Fruit fly (Drosophila melanogaster): ENCODE data around the gene CG14115.

The CG14115 gene

dm6 chr3L:13022854-13023560, 38.2 kb downstream of the CG14115 start, which contains the start of gene RpS12 (continued):
- TF ChIP-seq Hmr (GFP tag; optimal IDR thresholded peaks at IDR 0.05) (peak; percentile 91), CG11723 (GFP tag; optimal IDR thresholded peaks at IDR 0.05) (peak; percentile 71), CTCF (GFP tag; optimal IDR thresholded peaks at IDR 0.05) (peak; percentile 45), Trl (optimal IDR thresholded peaks at IDR 0.05) (no peak), Trl (GFP tag; optimal IDR thresholded peaks at IDR 0.05) (peak; percentile 88), Kr (GFP tag; optimal IDR thresholded peaks at IDR 0.05) (peak; percentile 34), psq (GFP tag; optimal IDR thresholded peaks at IDR 0.05) (no peak), Hsf (GFP tag; optimal IDR thresholded peaks at IDR 0.05) (peak; percentile 85), pros (GFP tag; optimal IDR thresholded peaks at IDR 0.05) (no peak), gcm (GFP tag; optimal IDR thresholded peaks at IDR 0.05) (peak; percentile 37), CG1603 (tag; optimal IDR thresholded peaks at IDR 0.05) (peak; percentile 93), CG3163 (GFP tag; optimal IDR thresholded peaks at IDR 0.05) (peak; percentile 70), CG10366 (GFP tag; IDR thresholded peaks at IDR 0.05) (peak; percentile 78), CG6689 (GFP tag; IDR thresholded peaks at IDR 0.05) (peak; percentile 36; the same call in 1 of the 2 replicates), disco-r (GFP tag; optimal IDR thresholded peaks at IDR 0.05) (peak; percentile 56), CG17802 (tag; optimal IDR thresholded peaks at IDR 0.05) (peak; percentile 82), CG1529 (GFP tag; optimal IDR thresholded peaks at IDR 0.05) (peak; percentile 2), CG9727 (GFP tag; optimal IDR thresholded peaks at IDR 0.05) (peak; percentile 77), NfI (GFP tag; optimal IDR thresholded peaks at IDR 0.05) (peak; percentile 91), CG14667 (GFP tag; IDR thresholded peaks at IDR 0.05) (peak; percentile 46), mam (GFP tag; optimal IDR thresholded peaks at IDR 0.05) (peak; percentile 84), CG4617 (GFP tag; optimal IDR thresholded peaks at IDR 0.05; ENCODE audit: borderline replicate concordance) (peak; percentile 48), salm (tag; optimal IDR thresholded peaks at IDR 0.05) (peak; percentile 53), CG7745 (tag; optimal IDR thresholded peaks at IDR 0.05) (peak; percentile 51), CG1602 (GFP tag; optimal IDR thresholded peaks at IDR 0.05) (peak; percentile 66), Rx (GFP tag; IDR thresholded peaks at IDR 0.05) (peak; percentile 63; the same call in 1 of the 2 replicates), az2 (GFP tag; optimal IDR thresholded peaks at IDR 0.05) (peak; percentile 48), CG9817 (tag; optimal IDR thresholded peaks at IDR 0.05) (peak; percentile 73), sc (optimal IDR thresholded peaks at IDR 0.05) (no peak), sc (GFP tag; optimal IDR thresholded peaks at IDR 0.05) (peak; percentile 43), slou (GFP tag; optimal IDR thresholded peaks at IDR 0.05) (peak; percentile 65), CG11093 (GFP tag; IDR thresholded peaks at IDR 0.05) (no peak), pb (GFP tag; optimal IDR thresholded peaks at IDR 0.05) (peak; percentile 72), Drgx (GFP tag; IDR thresholded peaks at IDR 0.05) (no peak; the same call in none of the 2 replicates), ems (GFP tag; optimal IDR thresholded peaks at IDR 0.05) (peak; percentile 68), HHEX (GFP tag; optimal IDR thresholded peaks at IDR 0.05) (peak; percentile 85), btn (GFP tag; optimal IDR thresholded peaks at IDR 0.05) (peak; percentile 4), CG10462 (GFP tag; optimal IDR thresholded peaks at IDR 0.05) (peak; percentile 53), inv (GFP tag; IDR thresholded peaks at IDR 0.05; ENCODE audit: partially characterized antibody) (peak; percentile 82), CG15269 (tag; optimal IDR thresholded peaks at IDR 0.05) (peak; percentile 64), CG7357 (GFP tag; IDR thresholded peaks at IDR 0.05) (peak; percentile 84), Elba2 (GFP tag; optimal IDR thresholded peaks at IDR 0.05) (no peak), tx (GFP tag; optimal IDR thresholded peaks at IDR 0.05) (peak; percentile 51), unpg (GFP tag; optimal IDR thresholded peaks at IDR 0.05) (peak; percentile 65), Hmx (GFP tag; optimal IDR thresholded peaks at IDR 0.05) (no peak), en (GFP tag; optimal IDR thresholded peaks at IDR 0.05) (peak; percentile 73), kah (GFP tag; optimal IDR thresholded peaks at IDR 0.05) (peak; percentile 72), eyg (GFP tag; optimal IDR thresholded peaks at IDR 0.05) (peak; percentile 71), zf30C (GFP tag; optimal IDR thresholded peaks at IDR 0.05) (no peak), repo (GFP tag; optimal IDR thresholded peaks at IDR 0.05) (peak; percentile 72), B-H2 (GFP tag; optimal IDR thresholded peaks at IDR 0.05) (peak; percentile 89)
